Worm (Caenorhabditis elegans) whole organism, L2 larva: Measurements from ENCODE around the gene Y41G9A.10.
A peak's percentile ranks its signal among the peaks of the same experiment; 100 is the strongest.

ENCODE experiments used
- C34F6.9 ChIP-seq: fragments of 150-350 bp; optimal IDR thresholded peaks from 2 replicates; lab custom pipeline; 2014; ENCODE audit warnings: missing biosample characterization, missing genetic modification characterization
- F13H6.1 ChIP-seq: sonication (generic microtip); optimal IDR thresholded peaks from 2 replicates; lab custom pipeline; 2016; ENCODE audit warnings: missing genetic modification characterization, missing compliant biosample characterization
- R02D3.7 ChIP-seq: fragments of 150-350 bp; optimal IDR thresholded peaks from 2 replicates; lab custom pipeline; 2014; ENCODE audit warnings: missing biosample characterization, missing genetic modification characterization
- Y55F3AM.14 ChIP-seq: fragments of 200-800 bp; sonication (Bioruptor generic); optimal IDR thresholded peaks from 2 replicates; lab custom pipeline; 2018; ENCODE audit warnings: mild to moderate bottlenecking, missing genetic modification characterization, missing compliant biosample characterization
- ZK546.5 ChIP-seq: sonication (generic microtip); optimal IDR thresholded peaks from 2 replicates; lab custom pipeline; 2017; ENCODE audit warnings: missing biosample characterization, missing genetic modification characterization
- alr-1 ChIP-seq: fragments of 150-350 bp; optimal IDR thresholded peaks from 2 replicates; lab custom pipeline; 2014; ENCODE audit warnings: missing biosample characterization, missing genetic modification characterization
- aly-2 ChIP-seq: fragments of 150-350 bp; optimal IDR thresholded peaks from 2 replicates; lab custom pipeline; 2014; ENCODE audit warnings: missing biosample characterization, missing genetic modification characterization
- ama-1 ChIP-seq: fragments of 150-350 bp; optimal IDR thresholded peaks from 2 replicates; lab custom pipeline; 2018; ENCODE audit warnings: inconsistent platforms
- blmp-1 ChIP-seq: sonication (generic microtip); optimal IDR thresholded peaks from 2 replicates; lab custom pipeline; 2017; ENCODE audit warnings: missing genetic modification characterization, mild to moderate bottlenecking, missing compliant biosample characterization, antibody characterized with exemption, moderate library complexity; ENCODE audit not compliant: insufficient read depth
- ceh-16 ChIP-seq: fragments of 150-350 bp; optimal IDR thresholded peaks from 2 replicates; lab custom pipeline; 2014; ENCODE audit warnings: missing biosample characterization, missing genetic modification characterization
- ceh-82 ChIP-seq: fragments of 150-350 bp; optimal IDR thresholded peaks from 2 replicates; lab custom pipeline; 2014; ENCODE audit warnings: missing biosample characterization, missing genetic modification characterization
- crh-2 ChIP-seq: sonication (generic microtip); optimal IDR thresholded peaks from 2 replicates; lab custom pipeline; 2017; ENCODE audit warnings: missing biosample characterization, missing genetic modification characterization
- dmd-4 ChIP-seq: sonication (generic microtip); optimal IDR thresholded peaks from 2 replicates; lab custom pipeline; 2017; ENCODE audit warnings: missing biosample characterization, missing genetic modification characterization
- egl-27 ChIP-seq: sonication (generic microtip); optimal IDR thresholded peaks from 3 replicates; lab custom pipeline; 2017; ENCODE audit warnings: missing biosample characterization, missing genetic modification reagents, missing genetic modification characterization
- elt-1 ChIP-seq: fragments of 150-350 bp; optimal IDR thresholded peaks from 2 replicates; lab custom pipeline; 2014; ENCODE audit warnings: missing biosample characterization, missing genetic modification characterization
- elt-3 ChIP-seq: sonication (generic microtip); optimal IDR thresholded peaks from 2 replicates; lab custom pipeline; 2017; ENCODE audit warnings: missing biosample characterization, missing genetic modification characterization
- fos-1 ChIP-seq: fragments of 150-350 bp; optimal IDR thresholded peaks from 2 replicates; lab custom pipeline; 2014; ENCODE audit warnings: missing biosample characterization, missing genetic modification characterization
- gmeb-1 ChIP-seq: fragments of 150-350 bp; optimal IDR thresholded peaks from 2 replicates; lab custom pipeline; 2014; ENCODE audit warnings: missing biosample characterization, missing genetic modification characterization
- lin-11 ChIP-seq: fragments of 150-350 bp; sonication (generic microtip); optimal IDR thresholded peaks from 2 replicates; lab custom pipeline; 2014; ENCODE audit warnings: missing biosample characterization, missing genetic modification characterization, inconsistent platforms, mixed read lengths
- lin-13 ChIP-seq: fragments of 150-350 bp; optimal IDR thresholded peaks from 2 replicates; lab custom pipeline; 2014; ENCODE audit warnings: missing biosample characterization, missing genetic modification reagents, missing genetic modification characterization
- lin-39 ChIP-seq: fragments of 150-350 bp; optimal IDR thresholded peaks from 2 replicates; lab custom pipeline; 2014; ENCODE audit warnings: missing biosample characterization, missing genetic modification reagents, missing genetic modification characterization
- lsy-2 ChIP-seq, 2 experiments: fragments of 150-350 bp in 1 of 2; sonication (generic microtip) in 1 of 2; optimal IDR thresholded peaks; 2 replicates each; lab custom pipeline; 2014 to 2017; ENCODE audit warnings: missing biosample characterization in 2 of 2, missing genetic modification characterization in 2 of 2
- mab-5 ChIP-seq: fragments of 150-350 bp; optimal IDR thresholded peaks from 2 replicates; lab custom pipeline; 2014; ENCODE audit warnings: missing biosample characterization, missing genetic modification characterization
- mbf-1 ChIP-seq: sonication (generic microtip); optimal IDR thresholded peaks from 2 replicates; lab custom pipeline; 2017; ENCODE audit warnings: missing biosample characterization, missing genetic modification characterization
- mdl-1 ChIP-seq, 2 experiments: fragments of 150-350 bp in 1 of 2; sonication (generic microtip) in 1 of 2; optimal IDR thresholded peaks; 2 replicates each; lab custom pipeline; 2017; ENCODE audit warnings: missing biosample characterization in 2 of 2, missing genetic modification characterization in 2 of 2
- nhr-10 ChIP-seq: sonication (generic microtip); optimal IDR thresholded peaks from 2 replicates; lab custom pipeline; 2017; ENCODE audit warnings: missing biosample characterization, missing genetic modification characterization
- nhr-11 ChIP-seq: fragments of 150-350 bp; optimal IDR thresholded peaks from 2 replicates; lab custom pipeline; 2014; ENCODE audit warnings: missing biosample characterization, missing genetic modification characterization
- nhr-12 ChIP-seq: fragments of 150-350 bp; optimal IDR thresholded peaks from 2 replicates; lab custom pipeline; 2014; ENCODE audit warnings: missing biosample characterization, missing genetic modification characterization
- nhr-129 ChIP-seq: fragments of 150-350 bp; optimal IDR thresholded peaks from 2 replicates; lab custom pipeline; 2014; ENCODE audit warnings: missing biosample characterization, missing genetic modification characterization
- nhr-21 ChIP-seq: fragments of 150-350 bp; optimal IDR thresholded peaks from 2 replicates; lab custom pipeline; 2014; ENCODE audit warnings: missing biosample characterization, missing genetic modification characterization
- nhr-23 ChIP-seq: fragments of 150-350 bp; optimal IDR thresholded peaks from 2 replicates; lab custom pipeline; 2014; ENCODE audit warnings: missing biosample characterization, missing genetic modification reagents, missing genetic modification characterization
- nhr-237 ChIP-seq: fragments of 150-350 bp; optimal IDR thresholded peaks from 2 replicates; lab custom pipeline; 2014; ENCODE audit warnings: missing biosample characterization, missing genetic modification characterization
- nhr-25 ChIP-seq: fragments of 150-350 bp; sonication (generic microtip); optimal IDR thresholded peaks from 3 replicates; lab custom pipeline; 2014; ENCODE audit warnings: missing biosample characterization, missing genetic modification characterization
- nhr-6 ChIP-seq: fragments of 150-350 bp; optimal IDR thresholded peaks from 2 replicates; lab custom pipeline; 2014; ENCODE audit warnings: missing biosample characterization, missing genetic modification characterization
- nhr-77 ChIP-seq: fragments of 150-350 bp; optimal IDR thresholded peaks from 2 replicates; lab custom pipeline; 2014; ENCODE audit warnings: missing biosample characterization, missing genetic modification characterization
- peb-1 ChIP-seq: fragments of 150-350 bp; optimal IDR thresholded peaks from 2 replicates; lab custom pipeline; 2014; ENCODE audit warnings: missing biosample characterization, missing genetic modification characterization
- sem-4 ChIP-seq: fragments of 150-350 bp; optimal IDR thresholded peaks from 2 replicates; lab custom pipeline; 2014; ENCODE audit warnings: missing biosample characterization, missing genetic modification reagents, missing genetic modification characterization
- skn-1 ChIP-seq: sonication (generic microtip); optimal IDR thresholded peaks from 2 replicates; lab custom pipeline; 2017; ENCODE audit warnings: missing biosample characterization, missing genetic modification characterization
- sma-3 ChIP-seq: sonication (generic microtip); optimal IDR thresholded peaks from 2 replicates; lab custom pipeline; 2016; ENCODE audit warnings: missing genetic modification reagents, missing genetic modification characterization, missing compliant biosample characterization
- sma-9 ChIP-seq, 2 experiments: fragments of 150-350 bp in 1 of 2; sonication (generic microtip) in 1 of 2; optimal IDR thresholded peaks; 2 replicates each; lab custom pipeline; 2014 to 2016; ENCODE audit warnings: missing genetic modification characterization in 2 of 2, mild to moderate bottlenecking in 1 of 2, missing biosample characterization in 1 of 2, missing compliant biosample characterization in 1 of 2, missing genetic modification reagents in 1 of 2, moderate library complexity in 1 of 2
- snpc-4 ChIP-seq: fragments of 150-350 bp; optimal IDR thresholded peaks from 2 replicates; lab custom pipeline; 2014; ENCODE audit warnings: missing biosample characterization, missing genetic modification characterization
- unc-39 ChIP-seq: fragments of 150-350 bp; optimal IDR thresholded peaks from 2 replicates; lab custom pipeline; 2014; ENCODE audit warnings: missing biosample characterization, missing genetic modification characterization
- unc-55 ChIP-seq: fragments of 150-350 bp; sonication (generic microtip); optimal IDR thresholded peaks from 3 replicates; lab custom pipeline; 2014; ENCODE audit warnings: missing biosample characterization, missing genetic modification reagents, missing genetic modification characterization
- unc-62 ChIP-seq: fragments of 150-350 bp; optimal IDR thresholded peaks from 2 replicates; lab custom pipeline; 2014; ENCODE audit warnings: missing biosample characterization, missing genetic modification reagents, missing genetic modification characterization
- zag-1 ChIP-seq: fragments of 150-350 bp; optimal IDR thresholded peaks from 2 replicates; lab custom pipeline; 2014; ENCODE audit warnings: missing biosample characterization, missing genetic modification characterization
- ztf-1 ChIP-seq: fragments of 200-800 bp; sonication (Bioruptor generic); conservative IDR thresholded peaks from 2 replicates; pipeline ENCODE4 v1.3.6; 2022; ENCODE audit warnings: missing genetic modification characterization, missing compliant biosample characterization
- ztf-11 ChIP-seq: sonication (generic microtip); optimal IDR thresholded peaks from 2 replicates; lab custom pipeline; 2017; ENCODE audit warnings: missing biosample characterization, missing genetic modification characterization
- ztf-4 ChIP-seq: fragments of 150-350 bp; optimal IDR thresholded peaks from 2 replicates; lab custom pipeline; 2014; ENCODE audit warnings: missing biosample characterization, missing genetic modification characterization

Y41G9A.10 gene

DNA sequence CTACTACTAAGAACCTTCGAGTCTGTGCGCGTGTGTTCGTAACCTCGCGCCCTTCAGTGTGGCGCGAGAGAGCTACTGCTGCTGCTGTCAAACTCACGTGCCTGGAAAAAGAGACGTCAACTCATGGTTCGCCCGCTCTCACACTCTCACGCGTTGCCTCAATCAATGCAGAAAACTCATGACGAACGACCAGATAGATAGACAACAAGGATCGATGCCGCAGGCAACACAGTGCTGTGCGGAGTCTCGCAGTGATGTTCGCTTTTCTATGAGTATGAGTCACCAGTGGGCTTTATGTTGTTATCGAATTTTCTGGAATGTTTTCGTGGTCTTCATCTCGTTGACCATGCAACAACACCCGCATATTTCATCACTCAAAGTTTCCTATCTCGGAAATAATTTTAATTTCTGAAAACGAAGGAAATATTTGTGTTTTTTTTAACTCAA lies 25.2 kb upstream of the Y41G9A.10 start:
- TF ChIP-seq elt-1 (tag; lab: Kevin White, UChicago) (no peak), elt-3 (tag; lab: Kevin White, UChicago) (no peak), Y55F3AM.14 (GFP tag; lab: Kevin White, UChicago) (peak; percentile 68), nhr-25 (tag; lab: Kevin White, UChicago) (no peak), nhr-12 (no peak), egl-27 (peak; percentile 43), C34F6.9 (tag; lab: Kevin White, UChicago) (peak; percentile 93), nhr-10 (tag; lab: Kevin White, UChicago) (peak; percentile 51), nhr-11 (tag; lab: Kevin White, UChicago) (no peak), nhr-21 (tag; lab: Kevin White, UChicago) (peak; percentile 63), nhr-23 (no peak), gmeb-1 (tag; lab: Kevin White, UChicago) (peak; percentile 3), ztf-11 (tag; lab: Kevin White, UChicago) (no peak), F13H6.1 (tag; lab: Kevin White, UChicago) (peak; percentile 86), snpc-4 (tag; lab: Kevin White, UChicago) (no peak), ztf-4 (tag; lab: Kevin White, UChicago) (peak; percentile 67), nhr-129 (tag; lab: Kevin White, UChicago) (peak; percentile 94), ama-1 (peak; percentile 72), lin-39 (tag; lab: Kevin White, UChicago) (no peak), ceh-16 (no peak), nhr-77 (tag; lab: Kevin White, UChicago) (no peak), lsy-2 (tag; optimal IDR thresholded peaks at IDR 0.05; lab: Kevin White, UChicago) (peak; percentile 9 to 83), blmp-1 (peak; percentile 2), unc-39 (no peak), unc-55 (GFP tag; lab: Kevin White, UChicago) (peak; percentile 51), aly-2 (no peak), sem-4 (tag; lab: Kevin White, UChicago) (peak; percentile 81), crh-2 (tag; lab: Kevin White, UChicago) (peak; percentile 58), nhr-6 (tag; lab: Kevin White, UChicago) (no peak), mbf-1 (tag; lab: Kevin White, UChicago) (no peak), ztf-1 (GFP tag; lab: Robert Waterston, UW) (no peak), skn-1 (tag; lab: Kevin White, UChicago) (no peak), peb-1 (tag; lab: Kevin White, UChicago) (no peak), fos-1 (tag; lab: Kevin White, UChicago) (peak; percentile 73), ZK546.5 (no peak), mdl-1 (tag; optimal IDR thresholded peaks at IDR 0.05; lab: Kevin White, UChicago) (peak; percentile 81 to 95), nhr-237 (tag; lab: Kevin White, UChicago) (no peak), lin-13 (no peak), sma-3 (GFP tag; lab: Kevin White, UChicago) (peak; percentile 67), mab-5 (tag; lab: Kevin White, UChicago) (no peak), sma-9 (GFP tag; optimal IDR thresholded peaks at IDR 0.05; lab: Kevin White, UChicago) (peak; percentile 86), sma-9 (tag; optimal IDR thresholded peaks at IDR 0.05; lab: Kevin White, UChicago) (no peak), ceh-82 (tag; lab: Kevin White, UChicago) (peak; percentile 51), unc-62 (peak; percentile 65), zag-1 (tag; lab: Kevin White, UChicago) (peak; percentile 59), lin-11 (tag; lab: Kevin White, UChicago) (peak; percentile 85), R02D3.7 (no peak), dmd-4 (tag; lab: Kevin White, UChicago) (no peak), alr-1 (tag; lab: Kevin White, UChicago) (no peak)
- TF ChIP-seq, all 48 proteins: peak for 23
